Fruit fly (Drosophila melanogaster) whole organism, pupa: ENCODE measurements around the gene Gyc89Db.

Experiments
- CG10348 ChIP-seq: fragments of 200-800 bp; sonication (Bioruptor generic); IDR thresholded peaks from 2 replicates; pipeline ENCODE4 v1.3.6; 2022; ENCODE audit warnings: missing biosample characterization, missing genetic modification characterization
- CG12605 ChIP-seq: fragments of 200-800 bp; sonication (Bioruptor generic); IDR thresholded peaks from 2 replicates; pipeline ENCODE4 v1.3.6; 2022; ENCODE audit warnings: missing biosample characterization, missing genetic modification characterization
- CG13204 ChIP-seq: fragments of 200-800 bp; sonication (Bioruptor generic); optimal IDR thresholded peaks from 2 replicates; lab custom pipeline; 2018; ENCODE audit warnings: missing biosample characterization, mild to moderate bottlenecking, missing genetic modification characterization, moderate library complexity
- CG14655 ChIP-seq: fragments of 200-800 bp; sonication (Bioruptor generic); optimal IDR thresholded peaks from 3 replicates; lab custom pipeline; 2017; ENCODE audit warnings: mild to moderate bottlenecking, missing biosample characterization, missing genetic modification reagents, missing genetic modification characterization
- CG15710 ChIP-seq: fragments of 200-800 bp; sonication (Bioruptor generic); optimal IDR thresholded peaks from 2 replicates; lab custom pipeline; 2018; ENCODE audit warnings: missing biosample characterization, mild to moderate bottlenecking, missing genetic modification characterization, moderate library complexity
- CG17806 ChIP-seq: fragments of 200-800 bp; sonication (Bioruptor generic); optimal IDR thresholded peaks from 2 replicates; lab custom pipeline; 2018; ENCODE audit warnings: missing biosample characterization, mild to moderate bottlenecking, missing genetic modification characterization, moderate library complexity
- CG32121 ChIP-seq: fragments of 200-800 bp; sonication (Bioruptor generic); IDR thresholded peaks from 2 replicates; pipeline ENCODE4 v1.3.6; 2022; ENCODE audit warnings: missing biosample characterization, missing genetic modification characterization
- CG34367 ChIP-seq: fragments of 200-800 bp; sonication (Bioruptor generic); optimal IDR thresholded peaks from 2 replicates; lab custom pipeline; 2018; ENCODE audit warnings: missing biosample characterization, mild to moderate bottlenecking, missing genetic modification characterization
- CG4496 ChIP-seq: fragments of 200-800 bp; sonication (Bioruptor generic); IDR thresholded peaks from 3 replicates; pipeline ENCODE4 v1.3.6; 2022; ENCODE audit warnings: missing biosample characterization, missing genetic modification characterization
- CG8159 ChIP-seq: fragments of 200-800 bp; sonication (Bioruptor generic); optimal IDR thresholded peaks from 3 replicates; lab custom pipeline; 2018; ENCODE audit warnings: missing biosample characterization, mild to moderate bottlenecking, missing genetic modification characterization, moderate library complexity
- CG8301 ChIP-seq: fragments of 200-800 bp; sonication (Bioruptor generic); optimal IDR thresholded peaks from 2 replicates; lab custom pipeline; 2018; ENCODE audit warnings: missing biosample characterization, mild to moderate bottlenecking, missing genetic modification characterization
- CG9948 ChIP-seq: fragments of 200-800 bp; sonication (Bioruptor generic); optimal IDR thresholded peaks from 2 replicates; lab custom pipeline; 2018; ENCODE audit warnings: missing biosample characterization, mild to moderate bottlenecking, missing genetic modification characterization, moderate library complexity
- D1 ChIP-seq: fragments of 200-800 bp; sonication (Bioruptor generic); optimal IDR thresholded peaks from 2 replicates; lab custom pipeline; 2018; ENCODE audit warnings: missing biosample characterization, mild to moderate bottlenecking, missing genetic modification characterization, moderate library complexity
- EcR ChIP-seq: fragments of 200-800 bp; sonication (Bioruptor generic); optimal IDR thresholded peaks from 3 replicates; lab custom pipeline; 2019; ENCODE audit warnings: missing biosample characterization, missing genetic modification characterization, mild to moderate bottlenecking, moderate library complexity, missing genetic modification reagents
- Ets98B ChIP-seq: fragments of 200-800 bp; sonication (Bioruptor generic); IDR thresholded peaks from 2 replicates; pipeline ENCODE4 v1.3.6; 2022; ENCODE audit warnings: missing biosample characterization, missing genetic modification characterization
- Pif1A ChIP-seq: fragments of 200-800 bp; sonication (Bioruptor generic); optimal IDR thresholded peaks from 3 replicates; lab custom pipeline; 2016; ENCODE audit warnings: missing biosample characterization, missing genetic modification characterization
- Pif1B ChIP-seq: fragments of 200-800 bp; sonication (Bioruptor generic); optimal IDR thresholded peaks from 3 replicates; lab custom pipeline; 2016; ENCODE audit warnings: missing biosample characterization, missing genetic modification characterization
- Snoo ChIP-seq: fragments of 200-800 bp; sonication (Bioruptor generic); optimal IDR thresholded peaks from 3 replicates; lab custom pipeline; 2017; ENCODE audit warnings: missing biosample characterization, mild to moderate bottlenecking, missing genetic modification characterization, inconsistent platforms
- fd96Ca ChIP-seq: fragments of 200-800 bp; sonication (Bioruptor generic); IDR thresholded peaks from 3 replicates; pipeline ENCODE4 v1.3.6; 2022; ENCODE audit warnings: missing biosample characterization, missing genetic modification characterization
- gl ChIP-seq: fragments of 200-800 bp; sonication (Bioruptor generic); optimal IDR thresholded peaks from 2 replicates; lab custom pipeline; 2018; ENCODE audit warnings: missing biosample characterization, mild to moderate bottlenecking, missing genetic modification characterization
- rn ChIP-seq: fragments of 200-800 bp; sonication (Bioruptor generic); IDR thresholded peaks from 2 replicates; pipeline ENCODE4 v1.3.6; 2022; ENCODE audit warnings: missing biosample characterization, missing genetic modification characterization

The Gyc89Db gene

DNA sequence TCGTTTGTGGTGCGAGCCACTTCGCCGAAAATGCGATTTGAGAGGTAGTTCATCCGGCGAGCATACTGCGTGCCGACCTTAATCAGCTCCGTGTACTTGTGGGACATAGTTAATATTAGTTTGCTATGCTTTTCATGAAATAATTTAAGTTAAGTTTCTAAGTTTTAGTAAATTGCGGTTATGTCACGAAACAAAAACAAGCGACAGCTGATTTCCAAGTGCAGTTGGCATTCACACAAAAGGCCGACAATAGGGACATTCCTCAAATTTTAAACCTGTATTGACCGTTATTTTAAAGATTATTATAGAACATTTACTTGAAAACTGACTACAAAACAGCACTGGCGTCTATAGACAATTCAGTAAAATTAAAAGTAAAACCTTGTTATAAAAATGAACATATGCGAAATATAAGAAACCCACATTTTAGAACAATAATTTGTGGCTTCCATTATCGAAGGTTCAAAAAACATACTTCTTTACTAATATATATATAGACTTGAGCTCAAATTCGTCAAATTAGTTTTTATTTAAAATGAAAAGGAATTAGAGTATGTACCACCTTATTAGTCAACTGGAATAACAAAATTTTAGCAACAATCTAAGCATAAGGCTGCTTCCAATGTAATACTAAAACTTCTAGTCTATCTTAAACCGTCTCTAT, 40.4 kb upstream of the Gyc89Db start, which contains the start of gene mRpS33:
mRpS33 (minus strand) TSS at position 224 of the 664 bp plus-strand sequence.
- TF ChIP-seq gl (tag; lab: Kevin White, UChicago) (no peak), Snoo (tag; lab: Kevin White, UChicago) (no peak), D1 (tag; lab: Kevin White, UChicago) (no peak), CG13204 (GFP tag; lab: Kevin White, UChicago) (no peak), CG15710 (tag; lab: Kevin White, UChicago) (no peak), CG14655 (no peak), CG10348 (GFP tag; lab: Robert Waterston, UW) (no peak), CG8301 (no peak), CG12605 (GFP tag; lab: Robert Waterston, UW) (no peak), CG8159 (tag; lab: Kevin White, UChicago) (no peak), CG4496 (GFP tag; lab: Robert Waterston, UW) (no peak), CG9948 (tag; lab: Kevin White, UChicago) (no peak), CG34367 (tag; lab: Kevin White, UChicago) (no peak)

dm6 chr3R:16441367-16441923, 35.5 kb upstream of the Gyc89Db start, which contains the start of gene ema:
Gene ema, minus strand, starts transcription at chr3R:16441661.
- 0 out of 2 replicates have a peak, but pooled peaks have one; percentile 18 for TF ChIP-seq CG32121 (GFP tag; lab: Robert Waterston, UW)
- TF ChIP-seq Ets98B (GFP tag; lab: Robert Waterston, UW), result peak; percentile 36; the same call in 1 of the 2 replicates
- TF ChIP-seq fd96Ca (GFP tag; lab: Robert Waterston, UW), result no peak
- no peak for TF ChIP-seq EcR (GFP tag; lab: Kevin White, UChicago)
- TF ChIP-seq rn, result no peak

DNA sequence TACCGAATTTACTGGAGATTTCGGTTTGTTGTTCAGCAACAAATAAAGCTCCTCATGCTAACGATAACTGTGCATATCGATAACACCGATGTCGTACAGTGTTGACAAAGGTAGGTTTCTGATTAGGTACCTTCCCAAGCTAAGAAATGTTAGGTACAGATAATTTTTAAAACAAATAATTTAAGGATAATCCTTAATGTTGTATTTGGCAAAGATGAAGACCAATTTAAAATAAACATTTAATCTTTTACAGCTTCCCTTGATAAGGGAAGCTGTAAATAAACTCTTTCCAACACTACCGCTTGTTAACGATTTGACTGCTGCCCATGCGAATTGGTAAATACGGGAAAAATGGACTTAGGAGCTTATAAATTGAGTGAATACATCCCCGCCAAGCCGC, 34.0 kb upstream of the Gyc89Db start, which contains the start of the genes Ttc1 and CG14882:
Ttc1 (minus strand) TSS at position 71 of the 400 bp plus-strand sequence.
CG14882 (plus strand) TSS at position 271 of the 400 bp plus-strand sequence.
- TF ChIP-seq fd96Ca (GFP tag; lab: Robert Waterston, UW) (peak; percentile 44; the same call in 1 of the 3 replicates), CG10348 (GFP tag; lab: Robert Waterston, UW) (peak; percentile 67; the same call in 1 of the 2 replicates), D1 (tag; lab: Kevin White, UChicago) (no peak), EcR (GFP tag; lab: Kevin White, UChicago) (no peak), Pif1A (GFP tag; lab: Kevin White, UChicago) (no peak), CG4496 (GFP tag; lab: Robert Waterston, UW) (peak; percentile 74), CG34367 (tag; lab: Kevin White, UChicago) (peak; percentile 64), CG12605 (GFP tag; lab: Robert Waterston, UW) (peak; percentile 76), CG8301 (peak; percentile 62), rn (peak; percentile 61), CG8159 (tag; lab: Kevin White, UChicago) (no peak), CG13204 (GFP tag; lab: Kevin White, UChicago) (no peak), Ets98B (GFP tag; lab: Robert Waterston, UW) (peak; percentile 74), CG14655 (no peak), gl (tag; lab: Kevin White, UChicago) (peak; percentile 16), Snoo (tag; lab: Kevin White, UChicago) (peak; percentile 72), Pif1B (GFP tag; lab: Kevin White, UChicago) (no peak), CG17806 (tag; lab: Kevin White, UChicago) (peak; percentile 59), CG32121 (GFP tag; lab: Robert Waterston, UW) (peak; percentile 87), CG15710 (tag; lab: Kevin White, UChicago) (peak; percentile 80), CG9948 (tag; lab: Kevin White, UChicago) (peak; percentile 70)

DNA sequence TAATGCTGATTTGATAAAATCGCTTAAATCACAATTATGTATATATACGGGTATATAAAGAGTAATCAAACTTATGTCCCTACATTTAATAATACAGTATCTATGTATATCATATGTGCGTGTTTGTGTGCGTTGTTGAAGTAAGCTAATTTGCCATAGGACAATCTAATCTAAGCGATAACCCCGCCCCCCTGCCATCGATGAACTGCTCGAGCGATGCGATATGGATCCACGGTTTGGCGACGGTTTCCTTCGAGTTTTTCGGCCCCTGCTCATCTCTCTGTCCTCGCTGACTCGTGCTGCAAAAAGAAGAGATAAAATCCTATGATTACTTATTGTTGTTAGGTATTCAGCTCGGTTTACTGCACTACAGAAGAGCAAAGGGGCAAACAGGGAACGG, 30.1 kb upstream of the Gyc89Db start:
- TF ChIP-seq CG4496 (GFP tag; lab: Robert Waterston, UW) (no peak), CG32121 (GFP tag; lab: Robert Waterston, UW) (no peak), CG14655 (no peak), CG34367 (tag; lab: Kevin White, UChicago) (no peak), CG15710 (tag; lab: Kevin White, UChicago) (no peak), Pif1A (GFP tag; lab: Kevin White, UChicago) (no peak), gl (tag; lab: Kevin White, UChicago) (no peak), EcR (GFP tag; lab: Kevin White, UChicago) (no peak), CG13204 (GFP tag; lab: Kevin White, UChicago) (no peak), rn (no peak), fd96Ca (GFP tag; lab: Robert Waterston, UW) (no peak), Snoo (tag; lab: Kevin White, UChicago) (no peak), CG10348 (GFP tag; lab: Robert Waterston, UW) (no peak)

DNA sequence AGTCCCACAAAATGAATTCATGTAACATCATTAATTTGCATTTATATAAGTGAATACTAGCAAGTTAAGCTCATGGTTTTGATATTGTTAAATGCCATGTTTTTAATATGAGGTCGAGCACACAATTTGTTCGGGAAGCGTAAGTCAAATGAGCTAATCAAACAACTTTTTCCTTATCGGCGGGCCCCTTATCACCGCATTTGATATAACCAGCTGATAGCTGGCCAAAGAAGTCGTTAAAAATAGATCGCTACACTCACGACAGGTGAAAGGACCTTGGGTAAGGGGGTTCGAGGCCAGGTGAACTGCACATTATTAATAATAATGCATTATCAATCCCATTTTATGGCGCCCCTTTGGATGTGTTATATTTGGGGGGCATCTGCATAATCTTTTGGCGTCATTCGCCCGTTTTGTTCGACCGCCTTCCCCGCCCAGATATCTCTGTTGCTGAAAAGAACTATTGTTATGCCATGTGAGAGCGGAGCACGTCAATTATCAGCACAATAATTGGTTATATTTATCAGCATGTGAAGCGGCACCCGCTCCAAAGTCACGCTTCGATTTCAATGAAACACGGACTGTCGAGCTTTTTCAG, 29.4 kb upstream of the Gyc89Db start:
- TF ChIP-seq EcR (GFP tag; lab: Kevin White, UChicago) (no peak), CG32121 (GFP tag; lab: Robert Waterston, UW) (no peak), CG13204 (GFP tag; lab: Kevin White, UChicago) (no peak), rn (no peak), gl (tag; lab: Kevin White, UChicago) (no peak), CG14655 (no peak), CG8159 (tag; lab: Kevin White, UChicago) (no peak), Pif1B (GFP tag; lab: Kevin White, UChicago) (no peak), CG12605 (GFP tag; lab: Robert Waterston, UW) (no peak), CG17806 (tag; lab: Kevin White, UChicago) (no peak), CG9948 (tag; lab: Kevin White, UChicago) (no peak)
